Worm (Caenorhabditis elegans) whole organism, early embryonic: ENCODE measurements around the gene B0496.1.

Experiments
- B0310.2 ChIP-seq: sonication (generic microtip); optimal IDR thresholded peaks from 2 replicates; lab custom pipeline; 2016; ENCODE audit warnings: mild to moderate bottlenecking, missing genetic modification characterization, missing compliant biosample characterization
- F13C5.2 ChIP-seq: sonication (generic microtip); optimal IDR thresholded peaks from 2 replicates; lab custom pipeline; 2017; ENCODE audit warnings: mild to moderate bottlenecking, missing genetic modification characterization, inconsistent platforms, missing compliant biosample characterization
- aly-1 ChIP-seq: sonication (generic microtip); optimal IDR thresholded peaks from 2 replicates; lab custom pipeline; 2016; ENCODE audit warnings: missing genetic modification characterization, missing compliant biosample characterization
- ama-1 ChIP-seq: fragments of 150-350 bp; optimal IDR thresholded peaks from 2 replicates; lab custom pipeline; 2014
- ceh-13 ChIP-seq: fragments of 200-800 bp; sonication (Bioruptor generic); optimal IDR thresholded peaks from 2 replicates; lab custom pipeline; 2018; ENCODE audit warnings: mild to moderate bottlenecking, missing genetic modification characterization, missing compliant biosample characterization
- ceh-36 ChIP-seq: sonication (generic microtip); optimal IDR thresholded peaks from 2 replicates; lab custom pipeline; 2016; ENCODE audit warnings: missing genetic modification characterization, inconsistent platforms, missing compliant biosample characterization
- ets-7 ChIP-seq: sonication (generic microtip); optimal IDR thresholded peaks from 2 replicates; lab custom pipeline; 2016; ENCODE audit warnings: missing genotype, missing genetic modification characterization, missing compliant biosample characterization
- flt-1 ChIP-seq: fragments of 200-800 bp; sonication (Bioruptor generic); IDR thresholded peaks from 2 replicates; pipeline ENCODE4 v1.3.6; 2022; ENCODE audit warnings: missing genetic modification characterization, missing compliant biosample characterization
- hmbx-1 ChIP-seq: sonication (generic microtip); optimal IDR thresholded peaks from 2 replicates; lab custom pipeline; 2016; ENCODE audit warnings: mild to moderate bottlenecking, missing genetic modification characterization, missing compliant biosample characterization
- hmg-4 ChIP-seq: fragments of 200-800 bp; sonication (Bioruptor generic); optimal IDR thresholded peaks from 2 replicates; lab custom pipeline; 2018; ENCODE audit warnings: mild to moderate bottlenecking, missing genetic modification characterization, missing compliant biosample characterization
- hnd-1 ChIP-seq: sonication (generic microtip); optimal IDR thresholded peaks from 2 replicates; lab custom pipeline; 2016; ENCODE audit warnings: missing genetic modification characterization, missing compliant biosample characterization
- pes-1 ChIP-seq: fragments of 200-800 bp; sonication (Bioruptor generic); IDR thresholded peaks from 2 replicates; pipeline ENCODE4 v1.3.6; 2022; ENCODE audit warnings: missing genetic modification reagents, missing genetic modification characterization, missing compliant biosample characterization
- scrt-1 ChIP-seq: fragments of 200-800 bp; sonication (Bioruptor generic); IDR thresholded peaks from 2 replicates; pipeline ENCODE4 v1.3.6; 2022; ENCODE audit warnings: missing genetic modification characterization, missing compliant biosample characterization
- sea-1 ChIP-seq: fragments of 200-800 bp; sonication (Bioruptor generic); conservative IDR thresholded peaks from 2 replicates; pipeline ENCODE4 v1.3.6; 2022; ENCODE audit warnings: missing genetic modification characterization, missing compliant biosample characterization
- tbx-11 ChIP-seq: fragments of 200-800 bp; sonication (Bioruptor generic); IDR thresholded peaks from 2 replicates; pipeline ENCODE4 v1.3.6; 2022; ENCODE audit warnings: missing genetic modification characterization, missing compliant biosample characterization
- tbx-37 ChIP-seq: fragments of 200-800 bp; sonication (Bioruptor generic); conservative IDR thresholded peaks from 2 replicates; pipeline ENCODE4 v1.3.6; 2022; ENCODE audit warnings: missing genetic modification reagents, missing genetic modification characterization, missing compliant biosample characterization
- tra-4 ChIP-seq: sonication (generic microtip); optimal IDR thresholded peaks from 2 replicates; lab custom pipeline; 2017; ENCODE audit warnings: missing genetic modification characterization, missing compliant biosample characterization

B0496.1 gene

ce11 chrIV:7451345-7451744 is 5.2 kb downstream of the B0496.1 start, which contains the start of gene tes-1:
tes-1 (minus strand) TSS chrIV:7451445.
- TF ChIP-seq hmg-4 (GFP tag; lab: Kevin White, UChicago) (no peak), ceh-36 (tag; lab: Kevin White, UChicago) (no peak), ama-1 (no peak), flt-1 (no peak), hnd-1 (tag; lab: Kevin White, UChicago) (no peak), tbx-37 (GFP tag; lab: Robert Waterston, UW) (no peak), ceh-13 (GFP tag; lab: Kevin White, UChicago) (no peak), F13C5.2 (tag; lab: Kevin White, UChicago) (no peak), hmbx-1 (tag; lab: Kevin White, UChicago) (no peak), sea-1 (GFP tag; lab: Robert Waterston, UW) (no peak), pes-1 (GFP tag; lab: Robert Waterston, UW) (no peak), aly-1 (tag; lab: Kevin White, UChicago) (no peak), tra-4 (tag; lab: Kevin White, UChicago) (no peak), tbx-11 (GFP tag; lab: Robert Waterston, UW) (no peak)

- no peak for TF ChIP-seq aly-1 (tag; lab: Kevin White, UChicago)
- no peak for TF ChIP-seq scrt-1 (GFP tag; lab: Robert Waterston, UW)
- TF ChIP-seq F13C5.2 (tag; lab: Kevin White, UChicago): no peak
- no peak for TF ChIP-seq ama-1
- TF ChIP-seq ets-7 (tag; lab: Kevin White, UChicago): no peak
- no peak for TF ChIP-seq sea-1 (GFP tag; lab: Robert Waterston, UW)
- no peak for TF ChIP-seq hnd-1 (tag; lab: Kevin White, UChicago)
- TF ChIP-seq tbx-11 (GFP tag; lab: Robert Waterston, UW): no peak
- TF ChIP-seq hmbx-1 (tag; lab: Kevin White, UChicago): no peak
- no peak for TF ChIP-seq ceh-13 (GFP tag; lab: Kevin White, UChicago)
- no peak for TF ChIP-seq hmg-4 (GFP tag; lab: Kevin White, UChicago)
Measured at ce11 chrIV:7453661-7454159, 7.6 kb downstream of the B0496.1 start.

ce11 chrIV:7454890-7455289 is 8.8 kb downstream of the B0496.1 start:
- TF ChIP-seq hmbx-1 (tag; lab: Kevin White, UChicago): no peak
- no peak for TF ChIP-seq scrt-1 (GFP tag; lab: Robert Waterston, UW)

- TF ChIP-seq hmg-4 (GFP tag; lab: Kevin White, UChicago): no peak
- no peak for TF ChIP-seq flt-1
- TF ChIP-seq tbx-37 (GFP tag; lab: Robert Waterston, UW): no peak
- no peak for TF ChIP-seq pes-1 (GFP tag; lab: Robert Waterston, UW)
- TF ChIP-seq hnd-1 (tag; lab: Kevin White, UChicago): no peak
- no peak for TF ChIP-seq hmbx-1 (tag; lab: Kevin White, UChicago)
- TF ChIP-seq tra-4 (tag; lab: Kevin White, UChicago): no peak
- no peak for TF ChIP-seq scrt-1 (GFP tag; lab: Robert Waterston, UW)
- no peak for TF ChIP-seq B0310.2 (tag; lab: Kevin White, UChicago)
- TF ChIP-seq ama-1: no peak
- no peak for TF ChIP-seq aly-1 (tag; lab: Kevin White, UChicago)
- no peak for TF ChIP-seq tbx-11 (GFP tag; lab: Robert Waterston, UW)
- no peak for TF ChIP-seq ceh-36 (tag; lab: Kevin White, UChicago)
- no peak for TF ChIP-seq ceh-13 (GFP tag; lab: Kevin White, UChicago)
- no peak for TF ChIP-seq sea-1 (GFP tag; lab: Robert Waterston, UW)
- no peak for TF ChIP-seq F13C5.2 (tag; lab: Kevin White, UChicago)
- TF ChIP-seq ets-7 (tag; lab: Kevin White, UChicago): no peak
Measured at ce11 chrIV:7456225-7456624, 10.1 kb downstream of the B0496.1 start, which contains the start of gene F13B6.1. F13B6.1 (plus strand) TSS chrIV:7456525.

- no peak for TF ChIP-seq aly-1 (tag; lab: Kevin White, UChicago)
- TF ChIP-seq B0310.2 (tag; lab: Kevin White, UChicago): no peak
- no peak for TF ChIP-seq hmbx-1 (tag; lab: Kevin White, UChicago)
- TF ChIP-seq ama-1: no peak
- no peak for TF ChIP-seq tra-4 (tag; lab: Kevin White, UChicago)
- no peak for TF ChIP-seq ceh-36 (tag; lab: Kevin White, UChicago)
- TF ChIP-seq scrt-1 (GFP tag; lab: Robert Waterston, UW): no peak
- no peak for TF ChIP-seq ets-7 (tag; lab: Kevin White, UChicago)
- no peak for TF ChIP-seq hmg-4 (GFP tag; lab: Kevin White, UChicago)
- no peak for TF ChIP-seq pes-1 (GFP tag; lab: Robert Waterston, UW)
- no peak for TF ChIP-seq tbx-37 (GFP tag; lab: Robert Waterston, UW)
- no peak for TF ChIP-seq tbx-11 (GFP tag; lab: Robert Waterston, UW)
- TF ChIP-seq ceh-13 (GFP tag; lab: Kevin White, UChicago): no peak
- no peak for TF ChIP-seq hnd-1 (tag; lab: Kevin White, UChicago)
- TF ChIP-seq flt-1: no peak
Measured at ce11 chrIV:7460225-7460624, 14.1 kb downstream of the B0496.1 start, which contains the start of gene F13B6.2. F13B6.2 (minus strand) TSS chrIV:7460325.

ce11 chrIV:7465857-7466256 is 19.8 kb downstream of the B0496.1 start, which contains the start of gene F13B6.3:
F13B6.3 (minus strand) TSS chrIV:7465957.
- TF ChIP-seq scrt-1 (GFP tag; lab: Robert Waterston, UW) (no peak), ama-1 (no peak), ets-7 (tag; lab: Kevin White, UChicago) (no peak), hmbx-1 (tag; lab: Kevin White, UChicago) (no peak), hmg-4 (GFP tag; lab: Kevin White, UChicago) (no peak), ceh-36 (tag; lab: Kevin White, UChicago) (no peak), B0310.2 (tag; lab: Kevin White, UChicago) (no peak), flt-1 (no peak), F13C5.2 (tag; lab: Kevin White, UChicago) (no peak), tra-4 (tag; lab: Kevin White, UChicago) (no peak), tbx-37 (GFP tag; lab: Robert Waterston, UW) (no peak), sea-1 (GFP tag; lab: Robert Waterston, UW) (no peak), tbx-11 (GFP tag; lab: Robert Waterston, UW) (no peak)
